Fruit fly (Drosophila melanogaster): ENCODE data around the gene CG12011.

DNA sequence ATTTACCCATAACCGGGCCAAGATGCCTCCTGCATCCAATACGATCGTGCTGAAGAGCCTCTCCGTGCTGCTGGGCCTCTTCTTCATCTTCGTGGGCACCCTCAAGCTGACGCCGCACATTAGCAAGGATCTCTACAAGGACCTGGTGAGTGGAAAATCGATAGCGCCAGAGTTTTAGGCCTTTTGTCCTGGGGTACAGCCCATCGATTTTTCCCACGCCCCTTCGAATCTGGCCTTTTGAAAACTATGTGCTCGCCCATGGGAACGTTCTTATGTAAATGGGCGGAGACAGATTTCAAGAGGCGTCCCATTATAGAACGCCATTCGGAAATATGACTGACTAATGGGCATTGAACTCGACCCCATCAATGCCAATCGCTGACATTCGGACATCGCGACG lies 45.1 kb upstream of the CG12011 start:
- TF ChIP-seq CTCF (optimal IDR thresholded peaks at IDR 0.05), result no peak
- no peak for TF ChIP-seq CG8478 (optimal IDR thresholded peaks at IDR 0.05)

Measured in S2 (cell line).